Fruit fly (Drosophila melanogaster) whole organism, embryonic: ENCODE data around the gene Lcp65Ag2.

Experiments
- Atf-2 ChIP-seq: fragments of 200-800 bp; sonication (Bioruptor generic); optimal IDR thresholded peaks from 2 replicates; lab custom pipeline; 2016; ENCODE audit warnings: missing biosample characterization, missing genetic modification characterization
- B-H2 ChIP-seq: fragments of 200-800 bp; sonication (Bioruptor generic); optimal IDR thresholded peaks from 2 replicates; lab custom pipeline; 2018; ENCODE audit warnings: missing biosample characterization, mild to moderate bottlenecking, missing genetic modification characterization
- CG10209 ChIP-seq: fragments of 200-800 bp; sonication (Bioruptor generic); optimal IDR thresholded peaks from 3 replicates; lab custom pipeline; 2017; ENCODE audit warnings: missing biosample characterization, mild to moderate bottlenecking, missing genetic modification characterization, missing genetic modification reagents
- CG10462 ChIP-seq: fragments of 200-800 bp; sonication (Bioruptor generic); optimal IDR thresholded peaks from 2 replicates; lab custom pipeline; 2016; ENCODE audit warnings: missing biosample characterization, missing genetic modification characterization
- CG10565 ChIP-seq: fragments of 200-800 bp; sonication (Bioruptor generic); optimal IDR thresholded peaks from 3 replicates; lab custom pipeline; 2016; ENCODE audit warnings: missing biosample characterization, mild to moderate bottlenecking, missing genetic modification characterization
- CG11085 ChIP-seq: fragments of 200-800 bp; sonication (Bioruptor generic); IDR thresholded peaks from 2 replicates; pipeline ENCODE4 v1.3.6; 2022; ENCODE audit warnings: missing biosample characterization, missing genetic modification characterization
- CG12659 ChIP-seq: fragments of 200-800 bp; sonication (Bioruptor generic); optimal IDR thresholded peaks from 3 replicates; lab custom pipeline; 2017; ENCODE audit warnings: mild to moderate bottlenecking, missing biosample characterization, missing genetic modification reagents, missing genetic modification characterization
- CG12744 ChIP-seq: fragments of 200-800 bp; sonication (Bioruptor generic); optimal IDR thresholded peaks from 2 replicates; lab custom pipeline; 2016; ENCODE audit warnings: missing biosample characterization, missing genetic modification characterization
- CG14710 ChIP-seq: fragments of 200-800 bp; sonication (Bioruptor generic); optimal IDR thresholded peaks from 3 replicates; lab custom pipeline; 2019; ENCODE audit warnings: missing biosample characterization, mild to moderate bottlenecking, missing genetic modification characterization, moderate library complexity
- CG15073 ChIP-seq: fragments of 200-800 bp; sonication (Bioruptor generic); optimal IDR thresholded peaks from 2 replicates; lab custom pipeline; 2016; ENCODE audit warnings: missing biosample characterization, missing genetic modification characterization
- CG15601 ChIP-seq: fragments of 200-800 bp; sonication (Bioruptor generic); optimal IDR thresholded peaks from 3 replicates; lab custom pipeline; 2019; ENCODE audit warnings: missing biosample characterization, mild to moderate bottlenecking, missing genetic modification characterization, moderate library complexity
- CG17612 ChIP-seq: fragments of 200-800 bp; sonication (Bioruptor generic); IDR thresholded peaks from 2 replicates; pipeline ENCODE4 v1.3.6; 2022; ENCODE audit warnings: missing biosample characterization, missing genetic modification characterization
- CG31441 ChIP-seq: fragments of 200-800 bp; sonication (Bioruptor generic); IDR thresholded peaks from 2 replicates; pipeline ENCODE4 v1.3.6; 2022; ENCODE audit warnings: missing biosample characterization, missing genetic modification characterization
- CG3281 ChIP-seq: fragments of 200-800 bp; sonication (Bioruptor generic); optimal IDR thresholded peaks from 3 replicates; lab custom pipeline; 2017; ENCODE audit warnings: missing biosample characterization, mild to moderate bottlenecking, missing genetic modification characterization
- CG4328 ChIP-seq: fragments of 200-800 bp; sonication (Bioruptor generic); optimal IDR thresholded peaks from 3 replicates; lab custom pipeline; 2017; ENCODE audit warnings: missing biosample characterization, missing genetic modification reagents, missing genetic modification characterization
- CG4424 ChIP-seq: fragments of 200-800 bp; sonication (Bioruptor generic); optimal IDR thresholded peaks from 3 replicates; lab custom pipeline; 2016; ENCODE audit warnings: missing biosample characterization, missing genetic modification characterization
- CG6272 ChIP-seq: fragments of 200-800 bp; sonication (Bioruptor generic); IDR thresholded peaks from 2 replicates; pipeline ENCODE4 v1.3.6; 2022; ENCODE audit warnings: missing biosample characterization, missing genetic modification characterization
- CG6854 ChIP-seq: fragments of 200-800 bp; sonication (Bioruptor generic); optimal IDR thresholded peaks from 3 replicates; lab custom pipeline; 2017; ENCODE audit warnings: missing biosample characterization, mild to moderate bottlenecking, missing genetic modification characterization
- CG7745 ChIP-seq: fragments of 200-800 bp; sonication (Bioruptor generic); optimal IDR thresholded peaks from 2 replicates; lab custom pipeline; 2018; ENCODE audit warnings: missing biosample characterization, mild to moderate bottlenecking, missing genetic modification characterization, moderate library complexity
- CG9932 ChIP-seq: fragments of 200-800 bp; sonication (Bioruptor generic); IDR thresholded peaks from 2 replicates; pipeline ENCODE4 v1.3.6; 2022; ENCODE audit warnings: missing biosample characterization, missing genetic modification characterization
- Chrac-16 ChIP-seq: fragments of 200-800 bp; sonication (Bioruptor generic); optimal IDR thresholded peaks from 3 replicates; lab custom pipeline; 2016; ENCODE audit warnings: missing biosample characterization, missing genetic modification characterization
- D ChIP-seq, 2 experiments: fragments of 200-800 bp in 1 of 2; fragments of >200 bp in 1 of 2; sonication (Bioruptor generic) in 1 of 2; optimal IDR thresholded peaks; 2 replicates in 1 of 2; 3 replicates in 1 of 2; lab custom pipeline; 2017; ENCODE audit warnings: mild to moderate bottlenecking in 1 of 2, missing biosample characterization in 1 of 2, missing genetic modification characterization in 1 of 2, missing genetic modification reagents in 1 of 2
- Dek ChIP-seq: fragments of 200-800 bp; sonication (Bioruptor generic); optimal IDR thresholded peaks from 3 replicates; lab custom pipeline; 2019; ENCODE audit warnings: missing biosample characterization, mild to moderate bottlenecking, missing genetic modification characterization, moderate library complexity
- E2f2 ChIP-seq: fragments of 200-800 bp; sonication (Bioruptor generic); IDR thresholded peaks from 2 replicates; pipeline ENCODE4 v1.3.6; 2022; ENCODE audit warnings: missing biosample characterization, missing genetic modification characterization
- HLH4C ChIP-seq: fragments of 200-800 bp; sonication (Bioruptor generic); IDR thresholded peaks from 3 replicates; pipeline ENCODE4 v1.3.6; 2022; ENCODE audit warnings: missing biosample characterization, missing genetic modification characterization; ENCODE audit not compliant: partially characterized antibody
- Hmx ChIP-seq: fragments of 200-800 bp; sonication (Bioruptor generic); optimal IDR thresholded peaks from 2 replicates; lab custom pipeline; 2016; ENCODE audit warnings: missing biosample characterization, missing genetic modification characterization
- Meics ChIP-seq: fragments of 200-800 bp; sonication (Bioruptor generic); optimal IDR thresholded peaks from 2 replicates; lab custom pipeline; 2017; ENCODE audit warnings: missing biosample characterization, mild to moderate bottlenecking, missing genetic modification characterization
- Myb ChIP-seq: fragments of 200-800 bp; sonication (Bioruptor generic); optimal IDR thresholded peaks from 2 replicates; lab custom pipeline; 2016; ENCODE audit warnings: missing biosample characterization, missing genetic modification characterization
- NC2α ChIP-seq: fragments of 200-800 bp; sonication (Bioruptor generic); optimal IDR thresholded peaks from 2 replicates; lab custom pipeline; 2016; ENCODE audit warnings: missing biosample characterization, missing genetic modification characterization
- Trl ChIP-seq, 3 experiments: fragments of >200 bp in 2 of 3; fragments of 200-800 bp in 1 of 3; sonication (Bioruptor generic) in 1 of 3; optimal IDR thresholded peaks; 2 replicates in 1 of 3; 3 replicates in 2 of 3; lab custom pipeline; 2016 to 2017; ENCODE audit warnings: missing biosample characterization in 1 of 3, missing genetic modification characterization in 1 of 3
- bowl ChIP-seq: fragments of 200-800 bp; sonication (Bioruptor generic); IDR thresholded peaks from 2 replicates; pipeline ENCODE4 v1.3.6; 2022; ENCODE audit warnings: missing biosample characterization, missing genetic modification characterization
- cas ChIP-seq: fragments of 200-800 bp; sonication (Bioruptor generic); IDR thresholded peaks from 2 replicates; pipeline ENCODE4 v1.3.6; 2022; ENCODE audit warnings: missing biosample characterization, missing genetic modification characterization
- chn ChIP-seq: fragments of 200-800 bp; sonication (Bioruptor generic); optimal IDR thresholded peaks from 2 replicates; lab custom pipeline; 2016; ENCODE audit warnings: missing biosample characterization, missing genetic modification characterization
- cwo ChIP-seq: fragments of 200-800 bp; sonication (Bioruptor generic); optimal IDR thresholded peaks from 3 replicates; lab custom pipeline; 2017; ENCODE audit warnings: missing biosample characterization, missing genetic modification characterization, mild to moderate bottlenecking, moderate library complexity, missing genetic modification reagents
- esg ChIP-seq: fragments of 200-800 bp; sonication (Bioruptor generic); conservative IDR thresholded peaks from 2 replicates; pipeline ENCODE4 v1.3.6; 2022; ENCODE audit warnings: missing biosample characterization, missing genetic modification characterization
- gem ChIP-seq: fragments of 200-800 bp; sonication (Bioruptor generic); optimal IDR thresholded peaks from 2 replicates; lab custom pipeline; 2019; ENCODE audit warnings: missing biosample characterization, mild to moderate bottlenecking, missing genetic modification characterization, moderate library complexity
- gsb-n ChIP-seq: fragments of 200-800 bp; sonication (Bioruptor generic); optimal IDR thresholded peaks from 3 replicates; lab custom pipeline; 2018; ENCODE audit warnings: missing biosample characterization, mild to moderate bottlenecking, missing genetic modification characterization
- gt ChIP-seq: fragments of 200-800 bp; sonication (Bioruptor generic); IDR thresholded peaks from 2 replicates; pipeline ENCODE4 v1.3.6; 2022; ENCODE audit warnings: missing biosample characterization, missing genetic modification characterization
- hbn ChIP-seq: fragments of 200-800 bp; sonication (Bioruptor generic); IDR thresholded peaks from 2 replicates; pipeline ENCODE4 v1.3.6; 2022; ENCODE audit warnings: missing biosample characterization, missing genetic modification characterization; ENCODE audit not compliant: partially characterized antibody
- jigr1 ChIP-seq: fragments of 200-800 bp; sonication (Bioruptor generic); IDR thresholded peaks from 3 replicates; pipeline ENCODE4 v1.3.6; 2022; ENCODE audit warnings: missing biosample characterization, missing genetic modification characterization
- onecut ChIP-seq: fragments of 200-800 bp; sonication (Bioruptor generic); IDR thresholded peaks from 2 replicates; pipeline ENCODE4 v1.3.6; 2022; ENCODE audit warnings: missing biosample characterization, missing genetic modification characterization
- p53 ChIP-seq: fragments of 200-800 bp; sonication (Bioruptor generic); optimal IDR thresholded peaks from 2 replicates; lab custom pipeline; 2016; ENCODE audit warnings: missing biosample characterization, missing genetic modification characterization
- peb ChIP-seq: fragments of 200-800 bp; sonication (Bioruptor generic); IDR thresholded peaks from 2 replicates; pipeline ENCODE4 v1.3.6; 2022; ENCODE audit warnings: missing biosample characterization, missing genetic modification characterization
- salm ChIP-seq: fragments of 200-800 bp; sonication (Bioruptor generic); optimal IDR thresholded peaks from 2 replicates; lab custom pipeline; 2018; ENCODE audit warnings: missing biosample characterization, mild to moderate bottlenecking, missing genetic modification characterization
- sens-2 ChIP-seq: fragments of 200-800 bp; sonication (Bioruptor generic); IDR thresholded peaks from 2 replicates; pipeline ENCODE4 v1.3.6; 2022; ENCODE audit warnings: missing biosample characterization, missing genetic modification characterization
- sim ChIP-seq: fragments of 200-800 bp; sonication (Bioruptor generic); IDR thresholded peaks from 2 replicates; pipeline ENCODE4 v1.3.6; 2022; ENCODE audit warnings: missing biosample characterization, missing genetic modification characterization
- sna ChIP-seq: fragments of 200-800 bp; sonication (Bioruptor generic); IDR thresholded peaks from 2 replicates; pipeline ENCODE4 v1.3.6; 2022; ENCODE audit warnings: missing biosample characterization, missing genetic modification characterization; ENCODE audit not compliant: partially characterized antibody
- ssp ChIP-seq: fragments of 200-800 bp; sonication (Bioruptor generic); IDR thresholded peaks from 2 replicates; pipeline ENCODE4 v1.3.6; 2022; ENCODE audit warnings: missing biosample characterization, missing genetic modification characterization
- ttk ChIP-seq: fragments of 200-800 bp; sonication (Bioruptor generic); IDR thresholded peaks from 2 replicates; pipeline ENCODE4 v2.1.2; 2022; ENCODE audit warnings: missing biosample characterization, missing genetic modification characterization
- z ChIP-seq: fragments of 200-800 bp; sonication (Bioruptor generic); IDR thresholded peaks from 3 replicates; pipeline ENCODE4 v1.3.6; 2022; ENCODE audit warnings: missing biosample characterization, missing genetic modification characterization

The Lcp65Ag2 gene

DNA sequence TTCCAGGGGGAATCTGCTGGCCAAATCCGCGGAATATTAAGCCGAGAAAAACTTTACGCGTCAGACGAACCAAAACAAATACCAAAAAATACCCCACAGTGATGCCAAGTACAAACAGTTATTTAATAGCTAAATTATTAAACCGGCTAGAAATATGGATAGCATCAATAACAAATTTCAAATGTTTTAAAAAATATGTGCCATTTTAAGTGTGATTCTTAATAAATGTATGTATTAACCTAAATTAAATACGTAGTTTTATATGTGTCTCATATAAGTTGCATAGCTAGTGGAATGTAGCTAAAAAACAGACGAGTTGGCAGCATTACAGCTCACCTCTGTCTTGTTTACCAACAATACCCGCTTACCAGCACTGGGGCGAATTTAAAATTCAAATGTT, 48.4 kb upstream of the Lcp65Ag2 start, which contains the start of gene CG10274 (continued):
- no peak for TF ChIP-seq gt (GFP tag; lab: Robert Waterston, UW)
- TF ChIP-seq CG4328, result peak; percentile 50
- TF ChIP-seq jigr1 (GFP tag; lab: Robert Waterston, UW), result no peak
- no peak for TF ChIP-seq CG17612
- TF ChIP-seq cwo, result no peak
- TF ChIP-seq Hmx (GFP tag; lab: Kevin White, UChicago), result no peak
- TF ChIP-seq gem (tag; lab: Kevin White, UChicago), result peak; percentile 86
- peak; percentile 68 for TF ChIP-seq Atf-2 (GFP tag; lab: Kevin White, UChicago)
- peak; percentile 85 for TF ChIP-seq CG4424
- peak; percentile 72 for TF ChIP-seq chn (GFP tag; lab: Kevin White, UChicago)
- TF ChIP-seq peb, result peak; percentile 48; the same call in 1 of the 2 replicates
- TF ChIP-seq z, result no peak
- TF ChIP-seq p53 (GFP tag; lab: Kevin White, UChicago), result no peak
- TF ChIP-seq CG12744 (GFP tag; lab: Kevin White, UChicago), result peak; percentile 48
- TF ChIP-seq sens-2 (GFP tag; lab: Robert Waterston, UW), result no peak
- TF ChIP-seq esg (GFP tag; lab: Robert Waterston, UW), result peak; percentile 54; the same call in 1 of the 2 replicates
- TF ChIP-seq CG3281 (GFP tag; lab: Kevin White, UChicago), result no peak
- TF ChIP-seq salm (tag; lab: Kevin White, UChicago), result no peak
- TF ChIP-seq CG15073, result no peak
- TF ChIP-seq Myb (GFP tag; lab: Kevin White, UChicago), result peak; percentile 72
- TF ChIP-seq Meics (GFP tag; lab: Kevin White, UChicago), result no peak
- TF ChIP-seq hbn (GFP tag; lab: Robert Waterston, UW), result no peak
- TF ChIP-seq NC2α (GFP tag; lab: Kevin White, UChicago), result peak; percentile 35
- peak; percentile 19; the same call in 1 of the 2 replicates for TF ChIP-seq ttk (GFP tag; lab: Robert Waterston, UW)
- TF ChIP-seq Trl (optimal IDR thresholded peaks at IDR 0.05; lab: Kevin White, UChicago), result no peak
- peak; percentile 71 for TF ChIP-seq Trl (GFP tag; optimal IDR thresholded peaks at IDR 0.05; lab: Kevin White, UChicago)
- TF ChIP-seq gsb-n, result no peak
- TF ChIP-seq CG6854 (GFP tag; lab: Kevin White, UChicago), result no peak
- peak; percentile 88 for TF ChIP-seq CG9932 (GFP tag; lab: Robert Waterston, UW)
- TF ChIP-seq cas, result no peak
- no peak for TF ChIP-seq B-H2 (GFP tag; lab: Kevin White, UChicago)
- TF ChIP-seq CG7745 (tag; lab: Kevin White, UChicago), result no peak
- no peak for TF ChIP-seq sim (GFP tag; lab: Robert Waterston, UW)
- no peak for TF ChIP-seq D (optimal IDR thresholded peaks at IDR 0.05; lab: Kevin White, UChicago)
- TF ChIP-seq D (GFP tag; optimal IDR thresholded peaks at IDR 0.05; lab: Kevin White, UChicago), result peak; percentile 29
- peak; percentile 78 for TF ChIP-seq E2f2
- TF ChIP-seq onecut (GFP tag; lab: Robert Waterston, UW), result no peak
- peak; percentile 62 for TF ChIP-seq CG10462 (GFP tag; lab: Kevin White, UChicago)
- TF ChIP-seq CG31441 (GFP tag; lab: Robert Waterston, UW), result no peak; the same call in 1 of the 2 replicates
- no peak for TF ChIP-seq bowl (GFP tag; lab: Robert Waterston, UW)
- TF ChIP-seq CG10565 (GFP tag; lab: Kevin White, UChicago), result peak; percentile 33
- peak; percentile 53 for TF ChIP-seq ssp (GFP tag; lab: Robert Waterston, UW)
- no peak for TF ChIP-seq Dek (tag; lab: Kevin White, UChicago)
- peak; percentile 85 for TF ChIP-seq Chrac-16
- TF ChIP-seq HLH4C (GFP tag; lab: Robert Waterston, UW), result no peak
- peak; percentile 86 for TF ChIP-seq CG14710 (tag; lab: Kevin White, UChicago)
- TF ChIP-seq sna, result no peak
- TF ChIP-seq CG10209, result peak; percentile 76
- no peak for TF ChIP-seq CG15601 (tag; lab: Kevin White, UChicago)
- peak; percentile 84 for TF ChIP-seq CG12659 (GFP tag; lab: Kevin White, UChicago)
- TF ChIP-seq CG6272 (GFP tag; lab: Robert Waterston, UW), result 0 out of 2 replicates have a peak, but pooled peaks have one; percentile 47
- TF ChIP-seq CG11085, result peak; percentile 43
